Worm (Caenorhabditis elegans) whole organism, L4 larva: ENCODE measurements around the gene B0244.5.
A peak's percentile ranks its signal among the peaks of the same experiment; 100 is the strongest.

Source experiments
- D1046.2 ChIP-seq: fragments of 200-800 bp; sonication (Bioruptor generic); IDR thresholded peaks from 2 replicates; pipeline ENCODE4 v1.3.6; 2022; ENCODE audit warnings: missing genetic modification characterization, missing compliant biosample characterization
- Y5F2A.4 ChIP-seq: fragments of 200-800 bp; sonication (Bioruptor generic); optimal IDR thresholded peaks from 2 replicates; lab custom pipeline; 2018; ENCODE audit warnings: mild to moderate bottlenecking, missing genetic modification characterization, missing compliant biosample characterization
- Y75B8A.6 ChIP-seq: fragments of 200-800 bp; sonication (Bioruptor generic); IDR thresholded peaks from 2 replicates; pipeline ENCODE4 v1.3.6; 2022; ENCODE audit warnings: missing genetic modification reagents, missing genetic modification characterization, missing compliant biosample characterization
- aha-1 ChIP-seq: fragments of 150-350 bp; peaks from one replicate; lab custom pipeline; 2014; ENCODE audit warnings: missing biosample characterization, missing genetic modification characterization
- aly-2 ChIP-seq: sonication (generic microtip); optimal IDR thresholded peaks from 2 replicates; lab custom pipeline; 2018; ENCODE audit warnings: missing biosample characterization, missing genetic modification characterization
- ama-1 ChIP-seq: fragments of 150-350 bp; optimal IDR thresholded peaks from 2 replicates; lab custom pipeline; 2014; ENCODE audit warnings: inconsistent platforms, mixed read lengths
- attf-4 ChIP-seq: sonication (generic microtip); optimal IDR thresholded peaks from 3 replicates; lab custom pipeline; 2017; ENCODE audit warnings: missing biosample characterization, missing genetic modification characterization
- ceh-20 ChIP-seq: fragments of 200-800 bp; sonication (Bioruptor generic); IDR thresholded peaks from 2 replicates; pipeline ENCODE4 v1.3.6; 2022; ENCODE audit warnings: missing genetic modification reagents, missing genetic modification characterization, missing compliant biosample characterization
- ceh-44 ChIP-seq: fragments of 200-800 bp; sonication (Bioruptor generic); IDR thresholded peaks from 2 replicates; pipeline ENCODE4 v1.3.6; 2022; ENCODE audit warnings: missing genetic modification reagents, missing genetic modification characterization, missing compliant biosample characterization
- cey-2 ChIP-seq: sonication (generic microtip); optimal IDR thresholded peaks from 3 replicates; lab custom pipeline; 2017; ENCODE audit warnings: missing genetic modification characterization, mild to moderate bottlenecking, missing compliant biosample characterization, antibody characterized with exemption, borderline replicate concordance; ENCODE audit not compliant: insufficient read depth
- daf-16 ChIP-seq, 3 experiments: sonication (generic microtip); optimal IDR thresholded peaks; 2 replicates each; lab custom pipeline; 2016 to 2017; ENCODE audit warnings: missing genetic modification characterization in 3 of 3, missing genetic modification reagents in 3 of 3, mild to moderate bottlenecking in 2 of 3, missing compliant biosample characterization in 2 of 3, missing biosample characterization in 1 of 3, moderate library complexity in 1 of 3
- daf-19 ChIP-seq: fragments of 200-800 bp; sonication (Bioruptor generic); conservative IDR thresholded peaks from 2 replicates; pipeline ENCODE4 v1.3.6; 2022; ENCODE audit warnings: missing genetic modification characterization, missing compliant biosample characterization
- dve-1 ChIP-seq: sonication (generic microtip); optimal IDR thresholded peaks from 2 replicates; lab custom pipeline; 2017; ENCODE audit warnings: antibody characterized with exemption, mild to moderate bottlenecking, missing genetic modification characterization, missing compliant biosample characterization; ENCODE audit not compliant: insufficient read depth
- egl-27 ChIP-seq: sonication (generic microtip); optimal IDR thresholded peaks from 3 replicates; lab custom pipeline; 2017; ENCODE audit warnings: missing biosample characterization, missing genetic modification reagents, missing genetic modification characterization
- hlh-11 ChIP-seq: fragments of 200-800 bp; sonication (Bioruptor generic); optimal IDR thresholded peaks from 2 replicates; lab custom pipeline; 2018; ENCODE audit warnings: mild to moderate bottlenecking, missing genetic modification characterization, missing compliant biosample characterization
- hlh-30 ChIP-seq: sonication (generic microtip); optimal IDR thresholded peaks from 2 replicates; lab custom pipeline; 2017; ENCODE audit warnings: antibody characterized with exemption, mild to moderate bottlenecking, missing genetic modification characterization, missing compliant biosample characterization; ENCODE audit not compliant: insufficient read depth
- lin-1 ChIP-seq: fragments of 200-800 bp; sonication (Bioruptor generic); IDR thresholded peaks from 2 replicates; pipeline ENCODE4 v1.3.6; 2022; ENCODE audit warnings: missing genetic modification reagents, missing genetic modification characterization, missing compliant biosample characterization
- lin-38 ChIP-seq: fragments of 200-800 bp; sonication (Bioruptor generic); IDR thresholded peaks from 2 replicates; pipeline ENCODE4 v1.3.6; 2022; ENCODE audit warnings: missing genetic modification reagents, missing genetic modification characterization, missing compliant biosample characterization
- lsy-2 ChIP-seq, 2 experiments: fragments of 150-350 bp in 1 of 2; sonication (generic microtip) in 1 of 2; optimal IDR thresholded peaks; 2 replicates each; lab custom pipeline; 2014 to 2017; ENCODE audit warnings: missing biosample characterization in 2 of 2, missing genetic modification characterization in 2 of 2
- nhr-102 ChIP-seq: sonication (generic microtip); optimal IDR thresholded peaks from 2 replicates; lab custom pipeline; 2016; ENCODE audit warnings: mild to moderate bottlenecking, missing genetic modification characterization, moderate library complexity, missing compliant biosample characterization
- nhr-11 ChIP-seq: fragments of 150-350 bp; optimal IDR thresholded peaks from 2 replicates; lab custom pipeline; 2014; ENCODE audit warnings: missing biosample characterization, missing genetic modification characterization
- nhr-48 ChIP-seq: sonication (generic microtip); optimal IDR thresholded peaks from 2 replicates; lab custom pipeline; 2016; ENCODE audit warnings: mild to moderate bottlenecking, missing genetic modification characterization, missing compliant biosample characterization
- pha-4 ChIP-seq, 2 experiments: fragments of 150-350 bp in 1 of 2; fragments of 200-800 bp in 1 of 2; sonication (Bioruptor generic) in 1 of 2; IDR thresholded peaks in 1 of 2; optimal IDR thresholded peaks in 1 of 2; 2 replicates each; pipeline versions ENCODE4 v1.3.6 to Lab custom; 2014 to 2022; ENCODE audit warnings: missing genetic modification characterization in 2 of 2, missing genetic modification reagents in 2 of 2, missing biosample characterization in 1 of 2, missing compliant biosample characterization in 1 of 2
- php-3 ChIP-seq: fragments of 200-800 bp; sonication (Bioruptor generic); IDR thresholded peaks from 2 replicates; pipeline ENCODE4 v1.3.6; 2022; ENCODE audit warnings: missing genetic modification reagents, missing genetic modification characterization, missing compliant biosample characterization
- set-16 ChIP-seq: fragments of 200-800 bp; sonication (Bioruptor generic); IDR thresholded peaks from 2 replicates; pipeline ENCODE4 v1.3.6; 2022; ENCODE audit warnings: missing genetic modification reagents, missing genetic modification characterization, missing compliant biosample characterization
- skn-1 ChIP-seq: fragments of 150-350 bp; optimal IDR thresholded peaks from 2 replicates; lab custom pipeline; 2014; ENCODE audit warnings: missing biosample characterization, missing genetic modification characterization
- snpc-1.2 ChIP-seq: fragments of 200-800 bp; sonication (Bioruptor generic); IDR thresholded peaks from 2 replicates; pipeline ENCODE4 v1.3.6; 2022; ENCODE audit warnings: missing genetic modification reagents, missing genetic modification characterization, missing compliant biosample characterization
- snpc-4 ChIP-seq: fragments of 150-350 bp; optimal IDR thresholded peaks from 2 replicates; lab custom pipeline; 2014; ENCODE audit warnings: missing biosample characterization, missing genetic modification characterization
- spr-3 ChIP-seq: fragments of 200-800 bp; sonication (Bioruptor generic); optimal IDR thresholded peaks from 2 replicates; lab custom pipeline; 2018; ENCODE audit warnings: mild to moderate bottlenecking, missing genetic modification characterization, missing compliant biosample characterization
- unc-62 ChIP-seq, 3 experiments: fragments of 150-350 bp in 1 of 3; sonication (generic microtip); optimal IDR thresholded peaks in 2 of 3; peaks in 1 of 3; 1 replicate in 1 of 3; 2 replicates in 2 of 3; lab custom pipeline; 2014 to 2017; ENCODE audit warnings: missing biosample characterization in 3 of 3, missing genetic modification characterization in 3 of 3, missing genetic modification reagents in 3 of 3, missing genotype in 1 of 3
- vab-7 ChIP-seq: fragments of 200-800 bp; sonication (Bioruptor generic); IDR thresholded peaks from 2 replicates; pipeline ENCODE4 v1.3.6; 2022; ENCODE audit warnings: missing genetic modification reagents, missing genetic modification characterization, missing compliant biosample characterization
- zfp-2 ChIP-seq: sonication (generic microtip); optimal IDR thresholded peaks from 2 replicates; lab custom pipeline; 2016; ENCODE audit warnings: mild to moderate bottlenecking, missing genetic modification characterization, missing compliant biosample characterization
- zip-11 ChIP-seq: fragments of 200-800 bp; sonication (Bioruptor generic); IDR thresholded peaks from 2 replicates; pipeline ENCODE4 v1.3.6; 2022; ENCODE audit warnings: missing genetic modification characterization, missing compliant biosample characterization
- ztf-7 ChIP-seq: fragments of 150-350 bp; optimal IDR thresholded peaks from 2 replicates; lab custom pipeline; 2014; ENCODE audit warnings: missing biosample characterization, missing genetic modification characterization

The B0244.5 gene

DNA sequence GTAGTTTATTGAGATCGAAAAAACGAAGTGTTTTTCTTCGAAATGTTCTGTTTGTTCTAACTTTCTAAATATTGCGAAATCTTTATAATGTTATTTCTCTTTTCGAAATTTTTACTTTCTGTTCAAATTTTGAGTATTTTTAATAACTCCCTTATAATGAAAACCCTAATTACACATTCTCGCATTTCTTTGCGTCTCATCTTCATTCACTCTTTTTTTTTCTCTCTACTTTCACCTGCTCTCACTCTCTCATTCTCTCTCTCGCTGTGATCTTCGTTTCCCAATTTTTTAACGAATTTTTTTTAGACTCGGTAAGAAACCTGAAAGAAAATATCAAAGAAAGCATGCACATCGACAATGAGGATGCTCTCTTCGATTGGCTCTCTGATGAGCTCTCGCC, 33.4 kb upstream of the B0244.5 start, which contains the start of gene rbm-26:
Gene rbm-26 (plus strand): TSS at position 301 of the 400 bp plus-strand sequence.
- TF ChIP-seq zip-11 (GFP tag; lab: Robert Waterston, UW) (no peak), daf-16 (GFP tag; optimal IDR thresholded peaks at IDR 0.05; lab: Kevin White, UChicago) (no peak), daf-16 (tag; optimal IDR thresholded peaks at IDR 0.05; lab: Kevin White, UChicago) (peak; percentile 6), attf-4 (tag; lab: Kevin White, UChicago) (no peak), nhr-11 (tag; lab: Kevin White, UChicago) (no peak)

DNA sequence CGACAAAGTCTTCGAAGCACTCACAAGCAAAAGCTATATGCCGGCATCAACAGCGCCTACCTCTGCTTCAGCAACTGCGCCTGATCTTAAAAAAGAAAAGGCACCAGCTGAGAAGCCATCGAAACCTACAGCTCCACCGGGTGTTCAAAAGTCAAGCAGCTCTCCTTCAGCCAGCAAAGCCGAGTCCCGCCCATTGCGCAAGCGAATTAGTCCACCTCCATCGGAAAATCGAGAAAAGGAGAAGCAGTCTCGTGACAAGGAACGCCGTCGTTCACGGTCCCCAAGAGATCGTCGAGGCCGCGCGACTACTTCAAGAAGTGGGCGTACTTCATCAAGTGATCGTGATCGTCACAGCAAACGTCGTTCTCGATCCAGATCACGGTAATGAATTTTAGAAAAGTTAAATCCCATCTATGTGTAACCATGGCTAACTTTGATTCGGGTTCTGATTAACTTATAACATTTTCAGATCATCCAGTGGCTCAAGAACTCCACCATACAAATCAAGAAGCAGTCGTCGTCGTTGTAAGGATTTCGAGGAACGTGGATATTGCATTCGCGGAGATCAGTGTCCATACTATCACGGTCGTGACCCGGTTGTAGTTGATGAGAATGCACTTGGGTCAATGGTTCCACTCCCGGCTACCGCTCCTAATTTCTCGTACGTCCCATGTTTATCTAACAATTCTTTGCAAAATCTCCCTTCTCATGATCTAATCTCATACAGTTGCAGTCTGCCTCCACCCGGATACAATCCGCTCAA, 32.6 kb upstream of the B0244.5 start:
- TF ChIP-seq hlh-30 (tag; lab: Kevin White, UChicago) (no peak), aha-1 (tag; lab: Kevin White, UChicago) (peak; percentile 93), D1046.2 (GFP tag; lab: Robert Waterston, UW) (0 out of 2 replicates have a peak, but pooled peaks have one; percentile 25), set-16 (GFP tag; lab: Robert Waterston, UW) (peak; percentile 65), ceh-20 (GFP tag; lab: Robert Waterston, UW) (no peak), snpc-1.2 (GFP tag; lab: Robert Waterston, UW) (no peak), hlh-11 (tag; lab: Kevin White, UChicago) (no peak), aly-2 (no peak), nhr-102 (tag; lab: Kevin White, UChicago) (no peak), ama-1 (no peak), attf-4 (tag; lab: Kevin White, UChicago) (no peak), lin-1 (no peak), unc-62 (GFP tag; optimal IDR thresholded peaks at IDR 0.05 in 1 of 2; lab: Kevin White, UChicago) (peak in 1 of 2 experiments; percentile 32), unc-62 (tag; optimal IDR thresholded peaks at IDR 0.05; lab: Kevin White, UChicago) (no peak), spr-3 (no peak), nhr-11 (tag; lab: Kevin White, UChicago) (no peak)
- TF ChIP-seq, all 104 proteins: peak for 4

DNA sequence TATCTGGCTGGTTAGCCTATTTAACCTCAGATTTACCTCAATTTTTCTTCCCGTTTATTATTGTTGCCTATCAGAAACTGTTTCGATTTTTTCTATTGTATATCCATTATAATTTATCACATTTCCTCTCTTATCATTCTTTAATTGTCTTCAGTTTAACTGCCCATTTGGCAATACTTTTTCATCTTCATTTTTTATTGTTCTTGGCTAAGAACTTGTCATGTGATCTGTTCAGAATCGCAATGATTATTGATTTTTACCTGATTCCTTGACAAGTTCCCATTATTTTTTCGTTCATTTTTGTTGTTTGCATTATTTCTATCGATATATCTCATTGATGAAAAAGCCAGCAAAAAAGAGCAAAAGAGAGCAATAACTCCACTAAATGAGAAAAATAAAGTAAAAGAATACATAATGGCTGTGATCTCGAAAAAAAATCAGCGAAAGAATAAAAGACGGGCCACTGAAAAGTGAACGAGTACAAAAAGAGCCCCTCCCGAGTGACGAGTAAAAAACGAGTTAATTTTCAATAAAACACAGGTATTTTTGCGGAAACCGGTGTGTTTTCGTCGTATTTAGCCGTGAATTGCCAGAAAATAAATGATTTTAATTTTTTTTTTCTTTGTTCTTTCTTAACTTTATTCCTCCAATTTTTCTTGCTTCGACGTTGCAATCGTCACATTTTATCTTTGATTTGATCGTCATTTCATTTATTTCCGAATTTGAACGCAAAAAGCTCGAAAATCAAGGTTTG, 30.3 kb upstream of the B0244.5 start, which contains the start of gene arf-1:
Gene arf-1 (plus strand): TSS at position 657 of the 754 bp plus-strand sequence.
- no peak for TF ChIP-seq daf-19 (GFP tag; lab: Robert Waterston, UW)
- no peak for TF ChIP-seq cey-2 (tag; lab: Kevin White, UChicago)
- no peak for TF ChIP-seq zfp-2 (tag; lab: Kevin White, UChicago)
- TF ChIP-seq egl-27 (tag; lab: Kevin White, UChicago): no peak
- TF ChIP-seq nhr-48: no peak
- TF ChIP-seq snpc-4: no peak
- TF ChIP-seq dve-1 (tag; lab: Kevin White, UChicago): peak; percentile 21
- TF ChIP-seq skn-1: no peak
- no peak for TF ChIP-seq vab-7 (GFP tag; lab: Robert Waterston, UW)
- no peak for TF ChIP-seq ceh-44
- TF ChIP-seq attf-4 (tag; lab: Kevin White, UChicago): no peak
- TF ChIP-seq ztf-7 (tag; lab: Kevin White, UChicago): no peak
- peak; percentile 76 for TF ChIP-seq php-3 (GFP tag; lab: Robert Waterston, UW)
- TF ChIP-seq hlh-30 (tag; lab: Kevin White, UChicago): peak; percentile 51
- TF ChIP-seq lin-38: peak; percentile 23; the same call in 1 of the 2 replicates
- TF ChIP-seq Y75B8A.6 (GFP tag; lab: Robert Waterston, UW): 0 out of 2 replicates have a peak, but pooled peaks have one; percentile 8
- no peak for TF ChIP-seq lsy-2 (tag; optimal IDR thresholded peaks at IDR 0.05; lab: Kevin White, UChicago)
- TF ChIP-seq unc-62 (GFP tag; optimal IDR thresholded peaks at IDR 0.05 in 1 of 2; lab: Kevin White, UChicago): peak in 1 of 2 experiments; percentile 21
- no peak for TF ChIP-seq unc-62 (tag; optimal IDR thresholded peaks at IDR 0.05; lab: Kevin White, UChicago)
- TF ChIP-seq Y5F2A.4 (GFP tag; lab: Kevin White, UChicago): no peak
- peak; percentile 65 for TF ChIP-seq aha-1 (tag; lab: Kevin White, UChicago)
- TF ChIP-seq pha-4 (GFP tag; IDR thresholded peaks at IDR 0.05; lab: Robert Waterston, UW): no peak
- TF ChIP-seq pha-4 (tag; optimal IDR thresholded peaks at IDR 0.05; lab: Kevin White, UChicago): no peak
- TF ChIP-seq, all 104 proteins: peak for 7
